Worm (Caenorhabditis elegans) whole organism, young adult: Measurements from ENCODE around the gene fbxb-115.

Experiments
- D2030.7 ChIP-seq: fragments of 200-800 bp; sonication (Bioruptor generic); IDR thresholded peaks from 2 replicates; pipeline ENCODE4 v1.3.6; 2022; ENCODE audit warnings: missing genetic modification reagents, missing genetic modification characterization, missing compliant biosample characterization
- lsl-1 ChIP-seq: fragments of 200-800 bp; sonication (Bioruptor generic); optimal IDR thresholded peaks from 2 replicates; lab custom pipeline; 2018; ENCODE audit warnings: mild to moderate bottlenecking, missing genetic modification characterization, moderate library complexity, missing compliant biosample characterization
- tbp1 ChIP-seq: fragments of 200-800 bp; sonication (Bioruptor generic); optimal IDR thresholded peaks from 2 replicates; lab custom pipeline; 2018; ENCODE audit warnings: mild to moderate bottlenecking, missing genetic modification characterization, missing compliant biosample characterization

- TF ChIP-seq D2030.7 (GFP tag; lab: Robert Waterston, UW) = no peak
- no peak for TF ChIP-seq lsl-1 (GFP tag; lab: Kevin White, UChicago)
- TF ChIP-seq tbp1 (GFP tag; lab: Kevin White, UChicago) = no peak
Observed at ce11 chrV:19201190-19201589, 38.8 kb downstream of the fbxb-115 start.
